Worm (Caenorhabditis elegans): ENCODE results near the gene clec-218.

The clec-218 gene

DNA sequence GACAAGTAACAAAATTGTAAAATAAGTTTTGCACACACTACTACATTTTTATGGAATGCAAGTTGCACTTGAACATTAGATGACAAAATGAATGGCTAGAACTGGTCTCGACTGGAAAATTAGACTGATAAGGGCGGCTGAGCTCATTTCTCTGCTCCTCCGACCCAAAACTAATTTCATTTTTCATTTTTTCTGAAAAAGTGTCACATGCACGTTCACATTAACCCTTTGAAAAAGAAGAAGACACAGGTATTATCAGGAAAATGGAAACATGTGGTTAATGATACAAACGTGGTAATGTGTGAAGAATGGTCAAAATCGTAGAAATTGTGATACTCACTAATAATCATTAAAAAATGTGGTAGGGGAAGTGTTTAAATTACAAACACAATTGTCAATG is 729 bp upstream of the clec-218 start:
- TF ChIP-seq nhr-67 (tag; optimal IDR thresholded peaks at IDR 0.05) (no peak), elt-2 (tag; optimal IDR thresholded peaks at IDR 0.05) (peak; percentile 81), zag-1 (tag; optimal IDR thresholded peaks at IDR 0.05) (no peak), pqm-1 (tag; optimal IDR thresholded peaks at IDR 0.05) (peak; percentile 71), egl-5 (tag; optimal IDR thresholded peaks at IDR 0.05) (no peak), nfya-1 (tag; optimal IDR thresholded peaks at IDR 0.05; ENCODE audit: insufficient read depth) (no peak)

- no peak for TF ChIP-seq nhr-25 (tag; optimal IDR thresholded peaks at IDR 0.05)
- TF ChIP-seq ztf-4 (tag; optimal IDR thresholded peaks at IDR 0.05), result no peak
- no peak for TF ChIP-seq ceh-16 (tag; optimal IDR thresholded peaks at IDR 0.05)
- no peak for TF ChIP-seq nhr-76 (tag; optimal IDR thresholded peaks at IDR 0.05)
- TF ChIP-seq lin-15B (tag; optimal IDR thresholded peaks at IDR 0.05), result no peak
- TF ChIP-seq lin-39 (tag; optimal IDR thresholded peaks at IDR 0.05), result no peak
- TF ChIP-seq tbx-2 (tag; optimal IDR thresholded peaks at IDR 0.05), result no peak
- no peak for TF ChIP-seq ceh-82 (tag; optimal IDR thresholded peaks at IDR 0.05)
- TF ChIP-seq nfya-1 (tag; optimal IDR thresholded peaks at IDR 0.05; ENCODE audit: insufficient read depth), result no peak
- TF ChIP-seq nhr-237 (tag; optimal IDR thresholded peaks at IDR 0.05), result no peak
- no peak for TF ChIP-seq zag-1 (tag; optimal IDR thresholded peaks at IDR 0.05)
- no peak for TF ChIP-seq daf-12 (tag; optimal IDR thresholded peaks at IDR 0.05)
- no peak for TF ChIP-seq nhr-12 (tag; optimal IDR thresholded peaks at IDR 0.05)
- no peak for TF ChIP-seq lsy-12 (tag; optimal IDR thresholded peaks at IDR 0.05)
- TF ChIP-seq nhr-11 (tag; optimal IDR thresholded peaks at IDR 0.05), result no peak
- no peak for TF ChIP-seq nhr-43 (tag; optimal IDR thresholded peaks at IDR 0.05; ENCODE audit: poor library complexity, severe bottlenecking)
- no peak for TF ChIP-seq elt-1 (tag; optimal IDR thresholded peaks at IDR 0.05)
- TF ChIP-seq hmg-11 (tag; optimal IDR thresholded peaks at IDR 0.05), result no peak
- TF ChIP-seq elt-3 (tag; optimal IDR thresholded peaks at IDR 0.05), result no peak
- no peak for TF ChIP-seq nhr-67 (tag; optimal IDR thresholded peaks at IDR 0.05)
These were observed 3.5 kb downstream of the clec-218 start, which contains the start of gene W02D7.12 for ce11 chrV:8311210-8311609. W02D7.12 (plus strand) TSS chrV:8311510.

ce11 chrV:8318135-8318534 is 10.4 kb downstream of the clec-218 start, which contains the start of gene clec-219:
clec-219 (plus strand) TSS chrV:8318435.
- no peak for TF ChIP-seq nhr-23 (tag; optimal IDR thresholded peaks at IDR 0.05)
- no peak for TF ChIP-seq nhr-67 (tag; optimal IDR thresholded peaks at IDR 0.05)
- no peak for TF ChIP-seq nhr-43 (tag; optimal IDR thresholded peaks at IDR 0.05; ENCODE audit: poor library complexity, severe bottlenecking)
- no peak for TF ChIP-seq fkh-2 (tag; optimal IDR thresholded peaks at IDR 0.05)
- TF ChIP-seq mml-1 (tag; optimal IDR thresholded peaks at IDR 0.05), result no peak
- no peak for TF ChIP-seq nhr-76 (tag; optimal IDR thresholded peaks at IDR 0.05)
- no peak for TF ChIP-seq pha-4 (tag; optimal IDR thresholded peaks at IDR 0.05)
- no peak for TF ChIP-seq R02D3.7 (tag; optimal IDR thresholded peaks at IDR 0.05)
- TF ChIP-seq nhr-77 (tag; optimal IDR thresholded peaks at IDR 0.05), result no peak
- no peak for TF ChIP-seq nhr-237 (tag; optimal IDR thresholded peaks at IDR 0.05)
- no peak for TF ChIP-seq ceh-28 (tag; optimal IDR thresholded peaks at IDR 0.05)

DNA sequence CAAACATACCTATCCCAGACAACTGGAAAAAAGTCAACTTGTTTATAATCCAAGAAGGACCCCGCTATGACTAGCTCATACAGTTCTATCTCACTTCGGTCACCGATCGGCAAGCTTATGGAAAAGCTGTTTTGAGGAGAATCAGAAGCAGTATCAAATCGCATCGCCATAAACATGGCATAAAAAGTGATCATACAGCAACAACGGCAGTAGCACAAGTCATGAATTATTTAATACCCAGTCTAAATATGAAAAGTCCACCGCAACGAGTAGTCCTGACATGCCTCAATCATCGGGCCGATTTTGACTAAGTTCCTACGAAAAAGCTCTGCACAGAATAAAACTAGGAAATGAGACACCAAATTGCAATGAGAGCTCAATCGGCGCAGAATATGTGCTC is 15.8 kb downstream of the clec-218 start:
- no peak for TF ChIP-seq fkh-2 (tag; optimal IDR thresholded peaks at IDR 0.05)
- no peak for TF ChIP-seq pqm-1 (tag; optimal IDR thresholded peaks at IDR 0.05)
- TF ChIP-seq egl-27 (tag; optimal IDR thresholded peaks at IDR 0.05), result no peak
- no peak for TF ChIP-seq daf-12 (tag; optimal IDR thresholded peaks at IDR 0.05)
- no peak for TF ChIP-seq ZK546.5 (tag; optimal IDR thresholded peaks at IDR 0.05)
- no peak for TF ChIP-seq nhr-237 (tag; optimal IDR thresholded peaks at IDR 0.05)

- TF ChIP-seq lin-39 (tag; optimal IDR thresholded peaks at IDR 0.05) (no peak), pqm-1 (tag; optimal IDR thresholded peaks at IDR 0.05) (no peak), pha-4 (tag; optimal IDR thresholded peaks at IDR 0.05) (no peak), ZK546.5 (tag; optimal IDR thresholded peaks at IDR 0.05) (no peak), jun-1 (tag; optimal IDR thresholded peaks at IDR 0.05) (no peak), R02D3.7 (tag; optimal IDR thresholded peaks at IDR 0.05) (no peak), skn-1 (tag; optimal IDR thresholded peaks at IDR 0.05) (no peak), sea-2 (GFP tag; optimal IDR thresholded peaks at IDR 0.05) (no peak), eor-1 (tag; optimal IDR thresholded peaks at IDR 0.05) (no peak), nhr-11 (tag; optimal IDR thresholded peaks at IDR 0.05) (no peak), ceh-9 (tag; optimal IDR thresholded peaks at IDR 0.05) (no peak), nhr-12 (tag; optimal IDR thresholded peaks at IDR 0.05) (no peak), lin-15B (tag; optimal IDR thresholded peaks at IDR 0.05) (no peak), mdl-1 (tag; optimal IDR thresholded peaks at IDR 0.05) (no peak), nhr-23 (tag; optimal IDR thresholded peaks at IDR 0.05) (no peak), elt-3 (tag; optimal IDR thresholded peaks at IDR 0.05) (no peak), ama-1 (optimal IDR thresholded peaks at IDR 0.05) (no peak)
These were observed 18.2 kb downstream of the clec-218 start for ce11 chrV:8325906-8326305.

All from whole organism, L3 larva.